Worm (Caenorhabditis elegans) whole organism, young adult: ENCODE measurements around the gene stip-1.

Experiments used
- F22D6.2 ChIP-seq: sonication (generic microtip); optimal IDR thresholded peaks from 2 replicates; lab custom pipeline; 2016; ENCODE audit warnings: mild to moderate bottlenecking, missing genetic modification characterization, missing compliant biosample characterization
- attf-5 ChIP-seq: fragments of 200-800 bp; sonication (Bioruptor generic); optimal IDR thresholded peaks from 2 replicates; lab custom pipeline; 2018; ENCODE audit warnings: mild to moderate bottlenecking, missing genetic modification characterization, missing compliant biosample characterization
- cebp-2 ChIP-seq: fragments of 200-800 bp; sonication (Bioruptor generic); IDR thresholded peaks from 2 replicates; pipeline ENCODE4 v1.3.6; 2022; ENCODE audit warnings: missing genetic modification characterization, missing compliant biosample characterization
- chd-7 ChIP-seq: sonication (generic microtip); optimal IDR thresholded peaks from 2 replicates; lab custom pipeline; 2016; ENCODE audit warnings: mild to moderate bottlenecking, missing genetic modification characterization, moderate library complexity, missing compliant biosample characterization
- dpl-1 ChIP-seq: fragments of 150-350 bp; optimal IDR thresholded peaks from 2 replicates; lab custom pipeline; 2014; ENCODE audit warnings: missing biosample characterization, missing genetic modification reagents, missing genetic modification characterization
- lin-35 ChIP-seq, 3 experiments: fragments of 150-350 bp in 2 of 3; sonication (generic microtip) in 1 of 3; optimal IDR thresholded peaks; 2 replicates each; lab custom pipeline; 2014 to 2018; ENCODE audit warnings: missing biosample characterization in 3 of 3, missing genetic modification characterization in 3 of 3, missing genetic modification reagents in 3 of 3
- lin-54 ChIP-seq: fragments of 200-800 bp; sonication (Bioruptor generic); optimal IDR thresholded peaks from 2 replicates; lab custom pipeline; 2018; ENCODE audit warnings: mild to moderate bottlenecking, missing genetic modification characterization, missing compliant biosample characterization
- madf-10 ChIP-seq: sonication (generic microtip); optimal IDR thresholded peaks from 2 replicates; lab custom pipeline; 2016; ENCODE audit warnings: mild to moderate bottlenecking, missing genetic modification characterization, missing compliant biosample characterization
- nhr-90 ChIP-seq: sonication (generic microtip); optimal IDR thresholded peaks from 2 replicates; lab custom pipeline; 2016; ENCODE audit warnings: missing genotype, mild to moderate bottlenecking, missing genetic modification characterization, missing compliant biosample characterization
- pbrm-1 ChIP-seq: fragments of 200-800 bp; sonication (Bioruptor generic); IDR thresholded peaks from 2 replicates; pipeline ENCODE4 v1.3.6; 2022; ENCODE audit warnings: missing genetic modification reagents, missing genetic modification characterization, missing compliant biosample characterization
- sea-2 ChIP-seq: fragments of 200-800 bp; sonication (Bioruptor generic); IDR thresholded peaks from 2 replicates; pipeline ENCODE4 v1.3.6; 2022; ENCODE audit warnings: missing genetic modification characterization, missing compliant biosample characterization
- snpc-4 ChIP-seq, 5 experiments: fragments of 150-350 bp in 1 of 5; sonication (generic microtip) in 4 of 5; optimal IDR thresholded peaks; 2 replicates each; lab custom pipeline; 2014 to 2018; ENCODE audit warnings: missing genetic modification characterization in 5 of 5, missing biosample characterization in 3 of 5, antibody characterized with exemption in 2 of 5, mild to moderate bottlenecking in 2 of 5, missing compliant biosample characterization in 2 of 5, missing genotype in 2 of 5, moderate library complexity in 2 of 5, missing genetic modification reagents in 1 of 5
- unc-62 ChIP-seq: fragments of 150-350 bp; optimal IDR thresholded peaks from 2 replicates; lab custom pipeline; 2014; ENCODE audit warnings: missing biosample characterization, missing genetic modification reagents, missing genetic modification characterization
- zfh-2 ChIP-seq: fragments of 200-800 bp; sonication (Bioruptor generic); conservative IDR thresholded peaks from 2 replicates; pipeline ENCODE4 v1.3.6; 2022; ENCODE audit warnings: missing genetic modification reagents, missing genetic modification characterization, missing compliant biosample characterization

DNA sequence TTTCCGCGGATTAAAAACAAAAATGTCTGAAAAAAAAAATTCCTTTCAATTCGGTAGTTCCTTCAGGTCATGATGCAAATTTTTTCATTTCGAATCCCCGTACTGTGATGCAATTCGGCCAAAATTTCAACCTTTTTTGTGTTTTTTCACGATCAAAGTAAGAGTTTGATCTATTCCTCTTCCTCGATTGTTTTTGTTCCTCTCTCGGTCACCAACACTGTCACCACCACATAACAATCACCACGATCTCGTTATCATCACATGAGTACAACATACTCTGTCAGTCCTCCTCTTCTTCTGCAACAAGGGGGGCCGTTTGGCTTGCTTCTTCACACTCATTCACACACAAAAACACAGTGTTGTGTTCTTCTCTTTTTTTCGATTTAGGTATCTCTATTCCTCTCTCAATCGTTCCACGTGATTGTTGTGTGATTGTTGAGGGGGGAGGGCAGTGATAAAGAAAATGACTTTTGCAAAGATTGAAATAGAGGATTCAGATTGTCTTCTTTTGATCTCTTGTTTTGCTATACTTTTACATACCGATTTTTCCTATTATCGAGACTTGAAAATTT lies 40.5 kb upstream of the stip-1 start:
- peak; percentile 7 for TF ChIP-seq attf-5 (GFP tag; lab: Kevin White, UChicago)
- TF ChIP-seq nhr-90 (tag; lab: Kevin White, UChicago), result no peak
- TF ChIP-seq F22D6.2 (tag; lab: Kevin White, UChicago), result no peak
- no peak for TF ChIP-seq unc-62 (GFP tag; lab: Kevin White, UChicago)
- no peak for TF ChIP-seq madf-10
- TF ChIP-seq chd-7 (tag; lab: Kevin White, UChicago), result no peak
- no peak for TF ChIP-seq sea-2 (GFP tag; lab: Robert Waterston, UW)
- peak in 1 of 3 experiments; percentile 65 for TF ChIP-seq lin-35 (GFP tag; optimal IDR thresholded peaks at IDR 0.05; lab: Kevin White, UChicago)
- TF ChIP-seq dpl-1 (GFP tag; lab: Kevin White, UChicago), result no peak
- no peak for TF ChIP-seq lin-54 (GFP tag; lab: Kevin White, UChicago)
- TF ChIP-seq snpc-4 (GFP tag; optimal IDR thresholded peaks at IDR 0.05; lab: Kevin White, UChicago), result no peak
- no peak for TF ChIP-seq snpc-4 (tag; optimal IDR thresholded peaks at IDR 0.05; lab: Kevin White, UChicago)
- no peak for TF ChIP-seq cebp-2
- TF ChIP-seq pbrm-1 (GFP tag; lab: Robert Waterston, UW), result no peak
- TF ChIP-seq zfh-2 (GFP tag; lab: Robert Waterston, UW), result no peak
